Worm (Caenorhabditis elegans): ENCODE results near the gene F14F9.6.

DNA sequence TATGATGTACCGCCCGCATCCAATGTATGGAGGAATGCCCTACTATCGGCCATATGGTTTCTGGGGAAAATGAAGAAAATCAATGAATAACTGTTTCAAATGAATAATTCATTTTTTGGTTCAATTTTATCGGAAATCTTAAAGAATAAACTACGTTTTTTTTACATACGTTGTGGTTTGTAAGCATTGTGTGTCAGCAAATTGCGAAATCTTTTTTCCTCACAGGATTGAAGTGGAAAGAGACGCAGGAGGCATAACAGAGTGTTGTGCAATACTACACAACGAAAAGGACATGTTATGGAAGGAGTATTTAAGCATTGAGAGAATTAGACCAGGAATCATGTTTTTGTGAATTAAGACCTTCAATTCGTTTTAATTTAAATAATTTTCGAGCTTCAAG lies 14.9 kb downstream of the F14F9.6 start:
- no peak for TF ChIP-seq mdl-1 (tag; optimal IDR thresholded peaks at IDR 0.05)
- no peak for TF ChIP-seq lsy-2 (tag; optimal IDR thresholded peaks at IDR 0.05)
- no peak for TF ChIP-seq mxl-3 (GFP tag; optimal IDR thresholded peaks at IDR 0.05)
- TF ChIP-seq unc-39 (tag; optimal IDR thresholded peaks at IDR 0.05): no peak
- no peak for TF ChIP-seq ZK546.5 (tag; optimal IDR thresholded peaks at IDR 0.05)
- TF ChIP-seq arid-1 (GFP tag; conservative IDR thresholded peaks at IDR 0.05): no peak
- TF ChIP-seq fkh-10 (GFP tag; optimal IDR thresholded peaks at IDR 0.05): no peak
- no peak for TF ChIP-seq mep-1 (tag; optimal IDR thresholded peaks at IDR 0.05)
- TF ChIP-seq ztf-11 (tag; optimal IDR thresholded peaks at IDR 0.05): no peak
- no peak for TF ChIP-seq pqm-1 (tag; optimal IDR thresholded peaks at IDR 0.05)
- no peak for TF ChIP-seq ama-1 (optimal IDR thresholded peaks at IDR 0.05)

Measured in whole organism, L4 larva.